Worm (Caenorhabditis elegans) whole organism, L4/young adult: ENCODE results near the gene dop-5.

Experiments
- W03F9.2 ChIP-seq: fragments of 150-350 bp; optimal IDR thresholded peaks from 2 replicates; lab custom pipeline; 2014; ENCODE audit warnings: missing biosample characterization, missing genetic modification characterization
- dao-5 ChIP-seq: sonication (generic microtip); optimal IDR thresholded peaks from 2 replicates; lab custom pipeline; 2016; ENCODE audit warnings: missing genotype, missing genetic modification characterization, moderate library complexity, missing compliant biosample characterization
- him-1 ChIP-seq: sonication (generic microtip); optimal IDR thresholded peaks from 2 replicates; lab custom pipeline; 2016; ENCODE audit warnings: missing genotype, missing genetic modification reagents, missing genetic modification characterization, missing compliant biosample characterization

ce11 chrV:11383032-11383431, 17.0 kb upstream of the dop-5 start, which contains the start of gene F55C10.5:
- no peak for TF ChIP-seq him-1 (tag; lab: Kevin White, UChicago)
- TF ChIP-seq dao-5: no peak
- TF ChIP-seq W03F9.2 (tag; lab: Kevin White, UChicago): no peak
